Fruit fly (Drosophila melanogaster): ENCODE measurements around the gene Ddx56.
A peak's percentile ranks its signal among the peaks of the same experiment; 100 is the strongest.

Gene Ddx56

DNA sequence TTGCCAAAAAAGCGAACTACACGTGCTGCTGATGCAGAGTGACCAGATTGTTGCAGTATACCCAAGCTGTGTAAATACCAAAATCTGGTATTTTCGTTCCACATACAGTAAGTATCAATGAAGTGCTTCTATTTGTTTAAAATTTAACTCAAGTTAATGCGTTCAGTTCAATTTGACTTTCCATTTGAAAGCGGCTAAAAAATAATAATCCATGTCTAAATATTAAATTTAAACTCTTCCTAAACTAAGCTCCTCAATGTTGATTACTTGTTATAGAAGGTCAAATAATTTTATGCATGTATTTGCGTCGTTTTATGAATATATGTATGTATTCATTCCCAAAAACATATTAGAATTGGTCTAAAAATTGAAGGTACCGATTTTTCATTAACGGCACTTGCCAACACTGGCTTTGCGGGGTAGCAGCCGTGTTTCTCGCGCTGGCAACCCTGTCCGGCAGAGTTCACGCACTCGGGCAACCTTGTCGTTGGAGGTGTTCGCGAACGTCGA is 37.9 kb downstream of the Ddx56 start, which contains the start of the genes peng and sol (continued):
- peak; percentile 65 for TF ChIP-seq tx (GFP tag; optimal IDR thresholded peaks at IDR 0.05)
- TF ChIP-seq Xbp1 (GFP tag; optimal IDR thresholded peaks at IDR 0.05): peak; percentile 84
- peak; percentile 44 for TF ChIP-seq sug (tag; optimal IDR thresholded peaks at IDR 0.05)
- TF ChIP-seq Hr51 (GFP tag; optimal IDR thresholded peaks at IDR 0.05): peak; percentile 16 to 74
- TF ChIP-seq CG13123 (GFP tag; optimal IDR thresholded peaks at IDR 0.05): peak; percentile 53
- peak; percentile 96 for TF ChIP-seq Ets65A (GFP tag)
- peak; percentile 77 for TF ChIP-seq CG16815 (GFP tag; optimal IDR thresholded peaks at IDR 0.05)
- TF ChIP-seq Side (GFP tag; optimal IDR thresholded peaks at IDR 0.05): peak; percentile 74
- no peak for TF ChIP-seq tap (tag; optimal IDR thresholded peaks at IDR 0.05)
- peak; percentile 66 for TF ChIP-seq Ets97D (GFP tag; optimal IDR thresholded peaks at IDR 0.05)
- TF ChIP-seq exex (tag; optimal IDR thresholded peaks at IDR 0.05): no peak
- TF ChIP-seq wek (GFP tag; optimal IDR thresholded peaks at IDR 0.05): no peak
- TF ChIP-seq Dad (GFP tag; optimal IDR thresholded peaks at IDR 0.05): peak; percentile 33
- no peak for TF ChIP-seq Sox100B (GFP tag; optimal IDR thresholded peaks at IDR 0.05)
- TF ChIP-seq en (GFP tag; optimal IDR thresholded peaks at IDR 0.05): peak; percentile 38
- TF ChIP-seq dpn (GFP tag; optimal IDR thresholded peaks at IDR 0.05): peak; percentile 69 to 81
- TF ChIP-seq CG13287 (GFP tag; IDR thresholded peaks at IDR 0.05; ENCODE audit: partially characterized antibody): 0 out of 2 replicates have a peak, but pooled peaks have one; percentile 12
- peak; percentile 44 for TF ChIP-seq CG4404 (GFP tag; IDR thresholded peaks at IDR 0.05)
- TF ChIP-seq CG3838 (GFP tag; optimal IDR thresholded peaks at IDR 0.05): peak; percentile 2
- TF ChIP-seq jigr1 (GFP tag; IDR thresholded peaks at IDR 0.05): no peak
- TF ChIP-seq CG1603 (tag; optimal IDR thresholded peaks at IDR 0.05): peak; percentile 42
- TF ChIP-seq fd3F (GFP tag; optimal IDR thresholded peaks at IDR 0.05): peak; percentile 44
- peak; percentile 68; the same call in 1 of the 2 replicates for TF ChIP-seq Atf6 (GFP tag; IDR thresholded peaks at IDR 0.05)
- TF ChIP-seq CG15011 (GFP tag; optimal IDR thresholded peaks at IDR 0.05): no peak
- peak; percentile 59 for TF ChIP-seq pnt (GFP tag; optimal IDR thresholded peaks at IDR 0.05)
- TF ChIP-seq CG34422 (GFP tag; IDR thresholded peaks at IDR 0.05): no peak; the same call in 2 of the 3 replicates
- peak; percentile 75 for TF ChIP-seq HHEX (GFP tag; optimal IDR thresholded peaks at IDR 0.05)
- peak; percentile 52 for TF ChIP-seq btn (GFP tag; optimal IDR thresholded peaks at IDR 0.05)
- no peak for TF ChIP-seq inv (GFP tag; IDR thresholded peaks at IDR 0.05; ENCODE audit: partially characterized antibody)
- peak; percentile 13; the same call in 1 of the 2 replicates for TF ChIP-seq Adf1 (GFP tag; IDR thresholded peaks at IDR 0.05)
- peak in 1 of 2 experiments; percentile 65 for TF ChIP-seq bsh (GFP tag; optimal IDR thresholded peaks at IDR 0.05)
- peak; percentile 61 to 74 for TF ChIP-seq chif (GFP tag; optimal IDR thresholded peaks at IDR 0.05)
- TF ChIP-seq p53 (GFP tag; optimal IDR thresholded peaks at IDR 0.05): no peak
- no peak for TF ChIP-seq Kr (GFP tag; optimal IDR thresholded peaks at IDR 0.05)
- TF ChIP-seq Jarid2 (GFP tag; optimal IDR thresholded peaks at IDR 0.05): no peak
- no peak for TF ChIP-seq sqz (GFP tag; optimal IDR thresholded peaks at IDR 0.05)
- peak; percentile 77 for TF ChIP-seq pho (GFP tag; optimal IDR thresholded peaks at IDR 0.05)
- no peak for TF ChIP-seq Opbp (GFP tag; IDR thresholded peaks at IDR 0.05; ENCODE audit: partially characterized antibody)
- TF ChIP-seq CG43689 (GFP tag; IDR thresholded peaks at IDR 0.05): no peak
- TF ChIP-seq CG14710 (tag; optimal IDR thresholded peaks at IDR 0.05): peak; percentile 80
- TF ChIP-seq Bteb2 (GFP tag; optimal IDR thresholded peaks at IDR 0.05): peak; percentile 64
- TF ChIP-seq grau (tag; optimal IDR thresholded peaks at IDR 0.05): peak; percentile 97
- peak; percentile 64 for TF ChIP-seq H2.0 (GFP tag; IDR thresholded peaks at IDR 0.05)
- peak; percentile 57; the same call in 1 of the 2 replicates for TF ChIP-seq ranshi (GFP tag; IDR thresholded peaks at IDR 0.05)
- peak; percentile 12 for TF ChIP-seq CG7271 (tag; optimal IDR thresholded peaks at IDR 0.05)
- TF ChIP-seq sima (GFP tag; optimal IDR thresholded peaks at IDR 0.05): no peak
- TF ChIP-seq Lhr (GFP tag; optimal IDR thresholded peaks at IDR 0.05): peak; percentile 80
- TF ChIP-seq nom (GFP tag; optimal IDR thresholded peaks at IDR 0.05): peak; percentile 18
- no peak for TF ChIP-seq ATbp (GFP tag; optimal IDR thresholded peaks at IDR 0.05)
- TF ChIP-seq CG11695 (GFP tag; IDR thresholded peaks at IDR 0.05): peak; percentile 54; the same call in 2 of the 3 replicates
